Worm (Caenorhabditis elegans): Measurements from ENCODE around the gene dnc-2.

Gene dnc-2

DNA sequence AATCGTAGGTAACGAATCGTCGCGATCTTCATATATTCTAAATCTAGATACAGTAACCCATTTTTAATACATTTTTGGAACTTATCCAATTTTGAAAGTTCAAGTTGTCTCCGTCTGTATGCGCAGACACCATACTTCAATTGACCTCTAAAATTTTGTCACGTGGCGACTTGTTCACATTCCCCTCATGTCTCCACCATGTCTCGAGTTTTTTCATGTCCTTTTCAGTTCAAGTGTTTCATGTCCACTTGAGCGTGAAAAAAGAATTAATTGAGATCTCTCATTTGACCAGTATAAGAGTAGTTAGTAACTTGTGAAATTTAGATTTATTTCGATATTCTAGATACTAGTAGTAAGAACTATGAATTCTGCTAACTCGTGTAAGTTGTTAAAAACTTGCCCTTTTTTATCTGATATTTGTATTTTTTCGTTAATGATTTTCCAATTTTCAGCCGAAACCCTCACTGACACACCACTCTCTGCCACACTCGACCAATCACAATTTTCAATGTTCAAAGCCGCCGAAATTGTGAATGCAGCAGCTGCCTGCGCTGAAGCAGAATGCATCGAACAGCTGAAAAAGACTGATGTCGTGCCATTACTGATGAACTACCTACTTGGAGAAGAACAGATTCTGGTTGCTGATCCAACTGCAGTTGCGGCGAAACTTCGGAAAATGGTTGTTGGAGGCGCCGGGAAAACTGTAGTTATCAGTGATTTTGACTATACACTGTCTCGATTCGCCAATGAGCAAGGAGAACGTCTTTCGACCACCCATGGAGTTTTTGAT lies 26.2 kb upstream of the dnc-2 start (continued):
- no peak for TF ChIP-seq aha-1 (tag; optimal IDR thresholded peaks at IDR 0.05)
- no peak for TF ChIP-seq irx-1 (tag; optimal IDR thresholded peaks at IDR 0.05)
- TF ChIP-seq lin-14 (GFP tag; optimal IDR thresholded peaks at IDR 0.05) = peak; percentile 84
- TF ChIP-seq skn-1 (tag; optimal IDR thresholded peaks at IDR 0.05) = no peak
- TF ChIP-seq tlp-1 (tag; optimal IDR thresholded peaks at IDR 0.05) = no peak
- no peak for TF ChIP-seq unc-30 (tag; optimal IDR thresholded peaks at IDR 0.05)
- no peak for TF ChIP-seq ama-1 (optimal IDR thresholded peaks at IDR 0.05)
- peak in 1 of 2 experiments; percentile 14 for TF ChIP-seq efl-1 (optimal IDR thresholded peaks at IDR 0.05)
- TF ChIP-seq efl-1 (GFP tag; optimal IDR thresholded peaks at IDR 0.05 in 1 of 2) = peak in 1 of 2 experiments; percentile 93
- TF ChIP-seq unc-130 (tag; optimal IDR thresholded peaks at IDR 0.05) = no peak
- peak; percentile 32; the same call in 1 of the 2 replicates for TF ChIP-seq nhr-19 (GFP tag; conservative IDR thresholded peaks at IDR 0.05)
- TF ChIP-seq sup-37 (GFP tag; optimal IDR thresholded peaks at IDR 0.05) = no peak
- TF ChIP-seq isw-1 (GFP tag; IDR thresholded peaks at IDR 0.05) = no peak
- no peak for TF ChIP-seq aly-2 (tag; optimal IDR thresholded peaks at IDR 0.05)
- TF ChIP-seq fkh-8 (tag; optimal IDR thresholded peaks at IDR 0.05) = peak; percentile 13
- TF ChIP-seq lin-35 (GFP tag; optimal IDR thresholded peaks at IDR 0.05) = peak; percentile 3 to 53
- no peak for TF ChIP-seq alr-1 (tag; optimal IDR thresholded peaks at IDR 0.05; ENCODE audit: borderline replicate concordance)
- TF ChIP-seq Y116A8C.19 (tag; optimal IDR thresholded peaks at IDR 0.05; ENCODE audit: borderline replicate concordance) = no peak
- TF ChIP-seq sox-4 (tag; optimal IDR thresholded peaks at IDR 0.05) = no peak

DNA sequence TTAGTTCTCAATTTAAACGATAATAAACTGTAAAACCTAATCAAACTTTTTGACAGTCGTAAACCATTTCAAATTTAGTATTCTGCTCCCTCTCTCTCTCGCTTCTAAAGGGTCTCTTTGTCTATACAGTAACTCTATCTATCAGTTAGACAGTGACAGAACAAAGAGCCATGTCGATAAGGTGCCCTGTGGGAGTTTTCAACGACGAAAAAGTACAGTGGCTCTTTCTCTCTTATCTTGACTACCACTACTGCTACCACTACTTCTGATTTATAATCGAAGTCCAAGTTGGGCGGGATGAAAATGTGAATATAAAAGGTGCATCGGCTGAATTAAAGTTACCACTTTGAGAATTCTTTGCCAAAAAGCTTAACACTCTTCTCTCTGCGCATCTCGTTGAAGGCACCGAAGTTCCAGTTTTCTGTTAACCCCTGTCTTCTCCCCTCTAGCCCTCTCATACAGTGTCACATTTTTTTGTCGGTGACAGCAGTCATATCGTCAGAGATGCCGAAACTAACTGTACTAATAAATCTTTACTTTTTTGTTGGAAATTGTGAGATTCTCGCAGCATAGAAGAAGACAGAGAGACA lies 25.3 kb upstream of the dnc-2 start:
- no peak for TF ChIP-seq tlp-1 (tag; optimal IDR thresholded peaks at IDR 0.05)
- no peak for TF ChIP-seq C04F5.9 (tag; optimal IDR thresholded peaks at IDR 0.05)
- no peak for TF ChIP-seq efl-1 (optimal IDR thresholded peaks at IDR 0.05)
- peak in 1 of 2 experiments; percentile 68 for TF ChIP-seq efl-1 (GFP tag; optimal IDR thresholded peaks at IDR 0.05 in 1 of 2)
- no peak for TF ChIP-seq elt-2 (tag; optimal IDR thresholded peaks at IDR 0.05)
- TF ChIP-seq irx-1 (tag; optimal IDR thresholded peaks at IDR 0.05) = no peak
- peak; percentile 1 for TF ChIP-seq rnt-1 (tag; optimal IDR thresholded peaks at IDR 0.05)
- TF ChIP-seq alr-1 (tag; optimal IDR thresholded peaks at IDR 0.05; ENCODE audit: borderline replicate concordance) = no peak
- no peak for TF ChIP-seq ama-1 (optimal IDR thresholded peaks at IDR 0.05)
- no peak for TF ChIP-seq ceh-8 (GFP tag; optimal IDR thresholded peaks at IDR 0.05)
- TF ChIP-seq C34B4.2 (tag; optimal IDR thresholded peaks at IDR 0.05) = no peak
- TF ChIP-seq ces-1 (GFP tag; optimal IDR thresholded peaks at IDR 0.05) = no peak
- no peak for TF ChIP-seq unc-30 (tag; optimal IDR thresholded peaks at IDR 0.05)
- TF ChIP-seq jun-1 (tag; optimal IDR thresholded peaks at IDR 0.05) = no peak
- TF ChIP-seq unc-86 (tag; optimal IDR thresholded peaks at IDR 0.05) = no peak
- peak in 1 of 2 experiments; percentile 48 for TF ChIP-seq lin-35 (GFP tag; optimal IDR thresholded peaks at IDR 0.05)

DNA sequence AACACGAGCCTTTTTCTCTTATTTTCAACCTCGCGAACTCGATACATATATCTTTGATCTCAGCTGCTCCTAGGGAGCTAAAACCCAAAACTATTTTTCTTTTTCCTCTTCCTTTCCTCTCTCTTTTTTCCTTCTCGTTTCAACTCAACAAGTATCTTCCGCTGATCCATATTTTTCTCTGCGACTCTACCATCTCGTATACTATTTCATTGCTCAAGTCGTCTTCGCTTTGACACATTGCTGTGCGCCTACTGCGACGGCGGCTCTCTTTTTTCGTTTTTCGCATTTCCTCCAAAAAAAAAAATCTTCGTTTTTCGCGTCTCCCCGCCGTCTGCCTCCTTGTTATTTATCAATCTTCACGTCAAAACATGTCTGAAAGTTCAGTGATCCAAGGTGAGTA lies 24.3 kb upstream of the dnc-2 start:
- TF ChIP-seq lin-13 (GFP tag; optimal IDR thresholded peaks at IDR 0.05) = no peak
- no peak for TF ChIP-seq egl-27 (tag; optimal IDR thresholded peaks at IDR 0.05)
- TF ChIP-seq nhr-47 (tag; optimal IDR thresholded peaks at IDR 0.05) = peak; percentile 34
- TF ChIP-seq lin-14 (GFP tag; optimal IDR thresholded peaks at IDR 0.05) = peak; percentile 87
- TF ChIP-seq nhr-90 (tag; optimal IDR thresholded peaks at IDR 0.05; ENCODE audit: poor library complexity) = no peak
- TF ChIP-seq vab-15 (tag; optimal IDR thresholded peaks at IDR 0.05) = no peak
- TF ChIP-seq fkh-10 (GFP tag; optimal IDR thresholded peaks at IDR 0.05) = peak; percentile 81
- peak; percentile 37 for TF ChIP-seq swsn-7 (tag; optimal IDR thresholded peaks at IDR 0.05)
- TF ChIP-seq snu-23 (GFP tag; optimal IDR thresholded peaks at IDR 0.05) = peak; percentile 17
- TF ChIP-seq lir-3 (tag; optimal IDR thresholded peaks at IDR 0.05; ENCODE audit: poor library complexity) = no peak
- TF ChIP-seq unc-30 (tag; optimal IDR thresholded peaks at IDR 0.05) = no peak
- TF ChIP-seq lin-15B (tag; optimal IDR thresholded peaks at IDR 0.05) = no peak
- TF ChIP-seq dsc-1 (tag; optimal IDR thresholded peaks at IDR 0.05) = peak; percentile 22
- TF ChIP-seq hpl-2 (GFP tag; optimal IDR thresholded peaks at IDR 0.05) = no peak
- no peak for TF ChIP-seq nhr-20 (tag; optimal IDR thresholded peaks at IDR 0.05)
- TF ChIP-seq tbx-2 (tag; optimal IDR thresholded peaks at IDR 0.05) = no peak
- no peak for TF ChIP-seq dpl-1 (GFP tag; optimal IDR thresholded peaks at IDR 0.05)
- TF ChIP-seq F16B12.6 (tag; optimal IDR thresholded peaks at IDR 0.05) = no peak
- TF ChIP-seq zag-1 (tag; optimal IDR thresholded peaks at IDR 0.05) = no peak
- no peak for TF ChIP-seq irx-1 (tag; optimal IDR thresholded peaks at IDR 0.05)
- TF ChIP-seq nhr-85 (tag) = no peak
- TF ChIP-seq mef-2 (tag; optimal IDR thresholded peaks at IDR 0.05) = no peak
- no peak for TF ChIP-seq ceh-88 (GFP tag; IDR thresholded peaks at IDR 0.05)
- peak; percentile 21 to 33 for TF ChIP-seq efl-1 (optimal IDR thresholded peaks at IDR 0.05)
- peak in 1 of 2 experiments; percentile 86 for TF ChIP-seq efl-1 (GFP tag; optimal IDR thresholded peaks at IDR 0.05 in 1 of 2)
- TF ChIP-seq nhr-19 (GFP tag; conservative IDR thresholded peaks at IDR 0.05) = peak; percentile 66

All from whole organism, L1 larva.